Fruit fly (Drosophila melanogaster) whole organism, pupa: Measurements from ENCODE around the gene M6.

ENCODE experiments used
- CG17806 ChIP-seq: fragments of 200-800 bp; sonication (Bioruptor generic); optimal IDR thresholded peaks from 2 replicates; lab custom pipeline; 2018; ENCODE audit warnings: missing biosample characterization, mild to moderate bottlenecking, missing genetic modification characterization, moderate library complexity
- EcR ChIP-seq: fragments of 200-800 bp; sonication (Bioruptor generic); optimal IDR thresholded peaks from 3 replicates; lab custom pipeline; 2019; ENCODE audit warnings: missing biosample characterization, missing genetic modification characterization, mild to moderate bottlenecking, moderate library complexity, missing genetic modification reagents

dm6 chr3L:21558176-21558871 is 50.7 kb downstream of the M6 start, which contains the start of gene CG7173:
- TF ChIP-seq EcR (GFP tag; lab: Kevin White, UChicago): no peak
- TF ChIP-seq CG17806 (tag; lab: Kevin White, UChicago): no peak
